Worm (Caenorhabditis elegans) whole organism, L4 larva: ENCODE data around the gene F38E11.6.

Source experiments
- R02D3.7 ChIP-seq: fragments of 150-350 bp; sonication (generic microtip); optimal IDR thresholded peaks from 3 replicates; lab custom pipeline; 2014; ENCODE audit warnings: missing biosample characterization, missing genetic modification characterization
- T20F7.1 ChIP-seq: fragments of 200-800 bp; sonication (Bioruptor generic); optimal IDR thresholded peaks from 2 replicates; lab custom pipeline; 2018; ENCODE audit warnings: mild to moderate bottlenecking, missing genetic modification characterization, missing compliant biosample characterization
- Y105C5A.15 ChIP-seq: fragments of 200-800 bp; sonication (Bioruptor generic); IDR thresholded peaks from 2 replicates; pipeline ENCODE4 v1.3.6; 2022; ENCODE audit warnings: missing genetic modification characterization, missing compliant biosample characterization
- ZK546.5 ChIP-seq, 2 experiments: sonication (generic microtip); optimal IDR thresholded peaks; 2 replicates each; lab custom pipeline; 2017; ENCODE audit warnings: missing biosample characterization in 2 of 2, missing genetic modification characterization in 2 of 2
- dpl-1 ChIP-seq: fragments of 150-350 bp; optimal IDR thresholded peaks from 2 replicates; lab custom pipeline; 2014; ENCODE audit warnings: missing biosample characterization, missing genetic modification reagents, missing genetic modification characterization
- dve-1 ChIP-seq: sonication (generic microtip); optimal IDR thresholded peaks from 2 replicates; lab custom pipeline; 2017; ENCODE audit warnings: antibody characterized with exemption, mild to moderate bottlenecking, missing genetic modification characterization, missing compliant biosample characterization; ENCODE audit not compliant: insufficient read depth
- lin-13 ChIP-seq: fragments of 150-350 bp; optimal IDR thresholded peaks from 2 replicates; lab custom pipeline; 2014; ENCODE audit warnings: missing biosample characterization, missing genetic modification reagents, missing genetic modification characterization
- madf-9 ChIP-seq: fragments of 200-800 bp; sonication (Bioruptor generic); conservative IDR thresholded peaks from 2 replicates; pipeline ENCODE4 v1.3.6; 2022; ENCODE audit warnings: missing genetic modification reagents, missing genetic modification characterization, missing compliant biosample characterization
- mxl-2 ChIP-seq: fragments of 200-800 bp; sonication (Bioruptor generic); conservative IDR thresholded peaks from 2 replicates; pipeline ENCODE4 v1.3.6; 2022; ENCODE audit warnings: missing genetic modification reagents, missing genetic modification characterization, missing compliant biosample characterization
- nhr-6 ChIP-seq: fragments of 150-350 bp; optimal IDR thresholded peaks from 2 replicates; lab custom pipeline; 2014; ENCODE audit warnings: missing biosample characterization, missing genetic modification characterization
- snpc-4 ChIP-seq: fragments of 150-350 bp; optimal IDR thresholded peaks from 2 replicates; lab custom pipeline; 2014; ENCODE audit warnings: missing biosample characterization, missing genetic modification characterization
- unc-130 ChIP-seq: sonication (generic microtip); optimal IDR thresholded peaks from 2 replicates; lab custom pipeline; 2016; ENCODE audit warnings: missing genetic modification reagents, missing genetic modification characterization, missing compliant biosample characterization

ce11 chrIV:9464345-9464783 is 3.0 kb downstream of the F38E11.6 start:
- TF ChIP-seq Y105C5A.15 (GFP tag; lab: Robert Waterston, UW) (no peak), unc-130 (no peak), mxl-2 (GFP tag; lab: Robert Waterston, UW) (no peak), R02D3.7 (tag; lab: Kevin White, UChicago) (no peak), dpl-1 (no peak), lin-13 (GFP tag; lab: Kevin White, UChicago) (no peak), ZK546.5 (tag; optimal IDR thresholded peaks at IDR 0.05; lab: Kevin White, UChicago) (no peak), madf-9 (GFP tag; lab: Robert Waterston, UW) (no peak), T20F7.1 (GFP tag; lab: Kevin White, UChicago) (no peak), nhr-6 (no peak), snpc-4 (tag; lab: Kevin White, UChicago) (peak; percentile 32), dve-1 (no peak)
